Fruit fly (Drosophila melanogaster) whole organism, embryonic: ENCODE measurements around the gene CG5262.

ENCODE experiments used
- Atf6 ChIP-seq: fragments of 200-800 bp; sonication (Bioruptor generic); IDR thresholded peaks from 2 replicates; pipeline ENCODE4 v1.3.6; 2022; ENCODE audit warnings: missing biosample characterization, missing genetic modification characterization
- CG10147 ChIP-seq: fragments of 200-800 bp; sonication (Bioruptor generic); optimal IDR thresholded peaks from 2 replicates; lab custom pipeline; 2019; ENCODE audit warnings: missing biosample characterization, mild to moderate bottlenecking, missing genetic modification characterization, moderate library complexity
- CG10959 ChIP-seq: fragments of 200-800 bp; sonication (Bioruptor generic); IDR thresholded peaks from 2 replicates; pipeline ENCODE4 v1.3.6; 2022; ENCODE audit warnings: missing biosample characterization, missing genetic modification characterization
- CG12744 ChIP-seq: fragments of 200-800 bp; sonication (Bioruptor generic); optimal IDR thresholded peaks from 2 replicates; lab custom pipeline; 2016; ENCODE audit warnings: missing biosample characterization, missing genetic modification characterization
- CG13624 ChIP-seq: fragments of 200-800 bp; sonication (Bioruptor generic); optimal IDR thresholded peaks from 2 replicates; lab custom pipeline; 2016; ENCODE audit warnings: missing biosample characterization, missing genetic modification characterization
- CG14860 ChIP-seq: fragments of 200-800 bp; sonication (Bioruptor generic); IDR thresholded peaks from 3 replicates; pipeline ENCODE4 v1.3.6; 2022; ENCODE audit warnings: missing biosample characterization, missing genetic modification characterization; ENCODE audit not compliant: partially characterized antibody
- CG14965 ChIP-seq: fragments of 200-800 bp; sonication (Bioruptor generic); optimal IDR thresholded peaks from 2 replicates; lab custom pipeline; 2016; ENCODE audit warnings: missing biosample characterization, missing genetic modification characterization, borderline replicate concordance
- CG1603 ChIP-seq: fragments of 200-800 bp; sonication (Bioruptor generic); optimal IDR thresholded peaks from 2 replicates; lab custom pipeline; 2019; ENCODE audit warnings: missing biosample characterization, mild to moderate bottlenecking, missing genetic modification characterization, moderate library complexity
- CG17802 ChIP-seq: fragments of 200-800 bp; sonication (Bioruptor generic); optimal IDR thresholded peaks from 2 replicates; lab custom pipeline; 2018; ENCODE audit warnings: missing biosample characterization, mild to moderate bottlenecking, missing genetic modification characterization, moderate library complexity
- CG1832 ChIP-seq: fragments of 200-800 bp; sonication (Bioruptor generic); optimal IDR thresholded peaks from 2 replicates; lab custom pipeline; 2017; ENCODE audit warnings: missing biosample characterization, mild to moderate bottlenecking, missing genetic modification characterization, inconsistent platforms
- CG2120 ChIP-seq: fragments of 200-800 bp; sonication (Bioruptor generic); optimal IDR thresholded peaks from 3 replicates; lab custom pipeline; 2016; ENCODE audit warnings: missing biosample characterization, missing genetic modification characterization
- CG30020 ChIP-seq: fragments of 200-800 bp; optimal IDR thresholded peaks from 2 replicates; lab custom pipeline; 2019; ENCODE audit warnings: missing biosample characterization, mild to moderate bottlenecking, missing genetic modification characterization, moderate library complexity
- CG30431 ChIP-seq: fragments of 200-800 bp; sonication (Bioruptor generic); optimal IDR thresholded peaks from 2 replicates; lab custom pipeline; 2017; ENCODE audit warnings: missing biosample characterization, missing genetic modification characterization
- CG6683 ChIP-seq: fragments of 200-800 bp; sonication (Bioruptor generic); optimal IDR thresholded peaks from 2 replicates; lab custom pipeline; 2017; ENCODE audit warnings: missing biosample characterization, mild to moderate bottlenecking, missing genetic modification characterization, missing genetic modification reagents
- CG6791 ChIP-seq: fragments of 200-800 bp; sonication (Bioruptor generic); IDR thresholded peaks from 3 replicates; pipeline ENCODE4 v1.3.6; 2022; ENCODE audit warnings: missing biosample characterization, missing genetic modification characterization; ENCODE audit not compliant: partially characterized antibody
- CG7271 ChIP-seq: fragments of 200-800 bp; sonication (Bioruptor generic); optimal IDR thresholded peaks from 2 replicates; lab custom pipeline; 2018; ENCODE audit warnings: missing biosample characterization, mild to moderate bottlenecking, missing genetic modification characterization, moderate library complexity
- CG9609 ChIP-seq: fragments of 200-800 bp; sonication (Bioruptor generic); optimal IDR thresholded peaks from 3 replicates; lab custom pipeline; 2016; ENCODE audit warnings: missing biosample characterization, missing genetic modification characterization
- CkIIα-i1 ChIP-seq: fragments of 200-800 bp; sonication (Bioruptor generic); IDR thresholded peaks from 2 replicates; pipeline ENCODE4 v1.3.6; 2022; ENCODE audit warnings: missing biosample characterization, missing genetic modification characterization
- CrebB ChIP-seq: fragments of 200-800 bp; sonication (Bioruptor generic); optimal IDR thresholded peaks from 3 replicates; lab custom pipeline; 2018; ENCODE audit warnings: missing biosample characterization, mild to moderate bottlenecking, missing genetic modification characterization
- D ChIP-seq, 2 experiments: fragments of 200-800 bp in 1 of 2; fragments of >200 bp in 1 of 2; sonication (Bioruptor generic) in 1 of 2; optimal IDR thresholded peaks; 2 replicates in 1 of 2; 3 replicates in 1 of 2; lab custom pipeline; 2017; ENCODE audit warnings: mild to moderate bottlenecking in 1 of 2, missing biosample characterization in 1 of 2, missing genetic modification characterization in 1 of 2, missing genetic modification reagents in 1 of 2
- E2f2 ChIP-seq: fragments of 200-800 bp; sonication (Bioruptor generic); IDR thresholded peaks from 2 replicates; pipeline ENCODE4 v1.3.6; 2022; ENCODE audit warnings: missing biosample characterization, missing genetic modification characterization
- Hmr ChIP-seq: fragments of 200-800 bp; sonication (Bioruptor generic); optimal IDR thresholded peaks from 3 replicates; lab custom pipeline; 2017; ENCODE audit warnings: mild to moderate bottlenecking, missing biosample characterization, missing genetic modification reagents, missing genetic modification characterization
- Med ChIP-seq: fragments of 200-800 bp; sonication (Bioruptor generic); peaks from one replicate; lab custom pipeline; 2016; ENCODE audit warnings: missing biosample characterization, missing genetic modification characterization, mild to moderate bottlenecking, inconsistent platforms, moderate library complexity
- Mes4 ChIP-seq: fragments of 200-800 bp; sonication (Bioruptor generic); optimal IDR thresholded peaks from 2 replicates; lab custom pipeline; 2016; ENCODE audit warnings: missing biosample characterization, missing genetic modification characterization
- Poxn ChIP-seq: fragments of 200-800 bp; sonication (Bioruptor generic); IDR thresholded peaks from 2 replicates; pipeline ENCODE4 v1.3.6; 2022; ENCODE audit warnings: missing biosample characterization, missing genetic modification characterization
- Sin3A ChIP-seq: fragments of >200 bp; optimal IDR thresholded peaks from 2 replicates; lab custom pipeline; 2018
- Six4 ChIP-seq: fragments of 200-800 bp; sonication (Bioruptor generic); optimal IDR thresholded peaks from 2 replicates; lab custom pipeline; 2016; ENCODE audit warnings: missing biosample characterization, missing genetic modification characterization
- Sry-β ChIP-seq: fragments of 200-800 bp; sonication (Bioruptor generic); optimal IDR thresholded peaks from 2 replicates; lab custom pipeline; 2018; ENCODE audit warnings: missing biosample characterization, mild to moderate bottlenecking, missing genetic modification characterization, moderate library complexity
- Sry-δ ChIP-seq: fragments of 200-800 bp; sonication (Bioruptor generic); optimal IDR thresholded peaks from 2 replicates; lab custom pipeline; 2016; ENCODE audit warnings: missing biosample characterization, missing genetic modification characterization
- TFAM ChIP-seq: fragments of 200-800 bp; sonication (Bioruptor generic); optimal IDR thresholded peaks from 2 replicates; lab custom pipeline; 2017; ENCODE audit warnings: missing biosample characterization, missing genetic modification characterization, inconsistent platforms
- amos ChIP-seq: fragments of 200-800 bp; sonication (Bioruptor generic); IDR thresholded peaks from 2 replicates; pipeline ENCODE4 v1.3.6; 2022; ENCODE audit warnings: missing biosample characterization, missing genetic modification characterization; ENCODE audit not compliant: partially characterized antibody
- bbx ChIP-seq: fragments of 200-800 bp; sonication (Bioruptor generic); IDR thresholded peaks from 2 replicates; pipeline ENCODE4 v1.3.6; 2022; ENCODE audit warnings: missing biosample characterization, missing genetic modification characterization; ENCODE audit not compliant: partially characterized antibody
- bigmax ChIP-seq: fragments of 200-800 bp; sonication (Bioruptor generic); optimal IDR thresholded peaks from 2 replicates; lab custom pipeline; 2018; ENCODE audit warnings: missing biosample characterization, mild to moderate bottlenecking, missing genetic modification characterization
- crol ChIP-seq: fragments of 200-800 bp; sonication (Bioruptor generic); IDR thresholded peaks from 2 replicates; pipeline ENCODE4 v1.3.6; 2022; ENCODE audit warnings: missing biosample characterization, missing genetic modification characterization
- dm ChIP-seq: fragments of 200-800 bp; sonication (Bioruptor generic); optimal IDR thresholded peaks from 3 replicates; lab custom pipeline; 2016; ENCODE audit warnings: missing biosample characterization, missing genetic modification characterization
- dpn ChIP-seq, 2 experiments: fragments of 200-800 bp; sonication (Bioruptor generic); optimal IDR thresholded peaks; 3 replicates each; lab custom pipeline; 2016; ENCODE audit warnings: missing biosample characterization in 2 of 2, missing genetic modification characterization in 2 of 2
- ftz-f1 ChIP-seq: fragments of 200-800 bp; sonication (Bioruptor generic); optimal IDR thresholded peaks from 2 replicates; lab custom pipeline; 2016; ENCODE audit warnings: missing biosample characterization, missing genetic modification characterization
- h ChIP-seq: fragments of >200 bp; optimal IDR thresholded peaks from 2 replicates; lab custom pipeline; 2017
- inv ChIP-seq: fragments of 200-800 bp; sonication (Bioruptor generic); IDR thresholded peaks from 2 replicates; pipeline ENCODE4 v1.3.6; 2022; ENCODE audit warnings: missing biosample characterization, missing genetic modification characterization; ENCODE audit not compliant: partially characterized antibody
- kni ChIP-seq: fragments of 200-800 bp; sonication (Bioruptor generic); optimal IDR thresholded peaks from 3 replicates; lab custom pipeline; 2017; ENCODE audit warnings: mild to moderate bottlenecking, missing biosample characterization, missing genetic modification reagents, missing genetic modification characterization
- lbe ChIP-seq: fragments of 200-800 bp; sonication (Bioruptor generic); optimal IDR thresholded peaks from 2 replicates; lab custom pipeline; 2016; ENCODE audit warnings: missing biosample characterization, mild to moderate bottlenecking, missing genetic modification characterization
- mirr ChIP-seq: fragments of 200-800 bp; sonication (Bioruptor generic); optimal IDR thresholded peaks from 3 replicates; lab custom pipeline; 2018; ENCODE audit warnings: missing biosample characterization, mild to moderate bottlenecking, missing genetic modification characterization
- onecut ChIP-seq: fragments of 200-800 bp; sonication (Bioruptor generic); IDR thresholded peaks from 2 replicates; pipeline ENCODE4 v1.3.6; 2022; ENCODE audit warnings: missing biosample characterization, missing genetic modification characterization
- pan ChIP-seq, 4 experiments: fragments of >200 bp in 3 of 4; fragments of 200-800 bp in 1 of 4; sonication (Bioruptor generic) in 1 of 4; optimal IDR thresholded peaks in 3 of 4; IDR thresholded peaks in 1 of 4; 2 replicates each; pipeline versions ENCODE4 v1.3.6 to Lab custom; 2017 to 2022; ENCODE audit warnings: missing biosample characterization in 2 of 4, missing genetic modification characterization in 2 of 4, mixed read lengths in 1 of 4
- pho ChIP-seq: fragments of 200-800 bp; sonication (Bioruptor generic); optimal IDR thresholded peaks from 2 replicates; lab custom pipeline; 2016; ENCODE audit warnings: missing biosample characterization, missing genetic modification characterization
- run ChIP-seq: fragments of 200-800 bp; sonication (Bioruptor generic); optimal IDR thresholded peaks from 3 replicates; lab custom pipeline; 2018; ENCODE audit warnings: missing biosample characterization, mild to moderate bottlenecking, missing genetic modification characterization
- schlank ChIP-seq: fragments of 200-800 bp; sonication (Bioruptor generic); optimal IDR thresholded peaks from 2 replicates; lab custom pipeline; 2018; ENCODE audit warnings: missing biosample characterization, mild to moderate bottlenecking, missing genetic modification characterization
- seq ChIP-seq: fragments of 200-800 bp; sonication (Bioruptor generic); IDR thresholded peaks from 2 replicates; pipeline ENCODE4 v1.3.6; 2022; ENCODE audit warnings: missing biosample characterization, missing genetic modification characterization
- sug ChIP-seq: fragments of 200-800 bp; optimal IDR thresholded peaks from 2 replicates; lab custom pipeline; 2019; ENCODE audit warnings: missing biosample characterization, mild to moderate bottlenecking, missing genetic modification characterization, moderate library complexity
- vnd ChIP-seq: fragments of 200-800 bp; sonication (Bioruptor generic); IDR thresholded peaks from 3 replicates; pipeline ENCODE4 v1.3.6; 2022; ENCODE audit warnings: missing biosample characterization, missing genetic modification characterization; ENCODE audit not compliant: partially characterized antibody

The CG5262 gene

DNA sequence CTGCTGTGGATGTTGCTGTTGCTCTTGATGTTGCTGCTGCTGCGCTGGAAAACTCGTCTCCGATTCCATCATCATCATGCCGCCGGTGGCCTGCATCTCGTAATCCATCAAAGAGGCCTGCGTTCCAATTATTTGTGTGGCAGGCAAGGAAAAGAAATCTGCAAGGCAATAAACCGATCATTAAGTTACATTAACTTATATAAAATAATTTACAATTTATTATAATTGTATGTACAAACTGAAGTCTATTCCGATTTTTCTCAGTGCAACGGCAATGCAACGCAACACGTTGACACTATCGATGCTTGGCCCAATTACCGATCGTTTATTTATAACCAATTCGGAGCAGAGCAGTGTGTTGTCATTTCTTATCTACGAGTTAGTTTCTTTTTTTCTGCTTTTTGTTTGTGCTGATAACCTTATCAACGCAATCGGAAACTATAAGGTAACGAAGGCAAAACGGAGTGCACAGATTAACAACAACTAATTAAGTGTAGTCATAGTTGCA is 40.8 kb upstream of the CG5262 start (continued):
- no peak for TF ChIP-seq bigmax
- no peak for TF ChIP-seq CG14965 (GFP tag; lab: Kevin White, UChicago)
- TF ChIP-seq CG10147 (GFP tag; lab: Kevin White, UChicago) = peak; percentile 23
- TF ChIP-seq CG14860 = no peak
- no peak for TF ChIP-seq CG30431
- peak; percentile 67 for TF ChIP-seq sug
- TF ChIP-seq Med (GFP tag; lab: Kevin White, UChicago) = peak; percentile 76
- TF ChIP-seq CG9609 = no peak
- TF ChIP-seq amos (GFP tag; lab: Robert Waterston, UW) = no peak
- 0 out of 2 replicates have a peak, but pooled peaks have one; percentile 3 for TF ChIP-seq onecut (GFP tag; lab: Robert Waterston, UW)
- TF ChIP-seq CG1603 = peak; percentile 67
- TF ChIP-seq CG10959 (GFP tag; lab: Robert Waterston, UW) = no peak
- TF ChIP-seq Hmr (GFP tag; lab: Kevin White, UChicago) = peak; percentile 42
- no peak for TF ChIP-seq Poxn (GFP tag; lab: Robert Waterston, UW)
- peak in 1 of 2 experiments; percentile 8 for TF ChIP-seq dpn (GFP tag; optimal IDR thresholded peaks at IDR 0.05; lab: Kevin White, UChicago)
- no peak for TF ChIP-seq CG7271 (tag; lab: Kevin White, UChicago)
- no peak for TF ChIP-seq ftz-f1
- no peak for TF ChIP-seq CrebB
- TF ChIP-seq Six4 (GFP tag; lab: Kevin White, UChicago) = peak; percentile 54
- no peak for TF ChIP-seq dm
- peak; percentile 45 for TF ChIP-seq run (tag; lab: Kevin White, UChicago)
- no peak for TF ChIP-seq inv
- TF ChIP-seq schlank (tag; lab: Kevin White, UChicago) = no peak
- TF ChIP-seq CG2120 (GFP tag; lab: Kevin White, UChicago) = no peak
- TF ChIP-seq Sry-β (GFP tag; lab: Kevin White, UChicago) = no peak
- TF ChIP-seq pho (GFP tag; lab: Kevin White, UChicago) = no peak
- no peak for TF ChIP-seq CG1832 (GFP tag; lab: Kevin White, UChicago)
- no peak for TF ChIP-seq CG30020 (tag; lab: Kevin White, UChicago)
- no peak for TF ChIP-seq D (optimal IDR thresholded peaks at IDR 0.05; lab: Kevin White, UChicago)
- TF ChIP-seq D (GFP tag; optimal IDR thresholded peaks at IDR 0.05; lab: Kevin White, UChicago) = peak; percentile 32
- no peak for TF ChIP-seq pan (optimal IDR thresholded peaks at IDR 0.05; lab: Kevin White, UChicago)
- peak in 1 of 2 experiments; percentile 69 for TF ChIP-seq pan (GFP tag; optimal IDR thresholded peaks at IDR 0.05 in 1 of 2, IDR thresholded peaks at IDR 0.05 in 1 of 2)
- TF ChIP-seq seq = peak; percentile 69
- peak; percentile 39; the same call in 1 of the 2 replicates for TF ChIP-seq E2f2 (GFP tag; lab: Robert Waterston, UW)
- TF ChIP-seq TFAM (GFP tag; lab: Kevin White, UChicago) = no peak
- TF ChIP-seq crol (GFP tag; lab: Robert Waterston, UW) = no peak
- no peak for TF ChIP-seq Sin3A (lab: Kevin White, UChicago)
- peak; percentile 48 for TF ChIP-seq mirr (GFP tag; lab: Kevin White, UChicago)
- no peak for TF ChIP-seq CG12744 (GFP tag; lab: Kevin White, UChicago)
- no peak for TF ChIP-seq bbx
- TF ChIP-seq lbe (GFP tag; lab: Kevin White, UChicago) = no peak
- TF ChIP-seq kni (GFP tag; lab: Kevin White, UChicago) = no peak
- TF ChIP-seq Atf6 (GFP tag; lab: Robert Waterston, UW) = peak; percentile 69
- TF ChIP-seq Sry-δ (GFP tag; lab: Kevin White, UChicago) = no peak
- no peak for TF ChIP-seq CG17802
- TF ChIP-seq CG6683 (GFP tag; lab: Kevin White, UChicago) = no peak
- TF ChIP-seq h (lab: Kevin White, UChicago) = no peak
- TF ChIP-seq Mes4 (GFP tag; lab: Kevin White, UChicago) = no peak
- TF ChIP-seq CG13624 (GFP tag; lab: Kevin White, UChicago) = no peak
- TF ChIP-seq CG6791 = no peak
- no peak for TF ChIP-seq vnd (GFP tag; lab: Robert Waterston, UW)
- TF ChIP-seq CkIIα-i1 (GFP tag; lab: Robert Waterston, UW) = no peak
